Worm (Caenorhabditis elegans): Measurements from ENCODE around the gene Y62H9A.13.

DNA sequence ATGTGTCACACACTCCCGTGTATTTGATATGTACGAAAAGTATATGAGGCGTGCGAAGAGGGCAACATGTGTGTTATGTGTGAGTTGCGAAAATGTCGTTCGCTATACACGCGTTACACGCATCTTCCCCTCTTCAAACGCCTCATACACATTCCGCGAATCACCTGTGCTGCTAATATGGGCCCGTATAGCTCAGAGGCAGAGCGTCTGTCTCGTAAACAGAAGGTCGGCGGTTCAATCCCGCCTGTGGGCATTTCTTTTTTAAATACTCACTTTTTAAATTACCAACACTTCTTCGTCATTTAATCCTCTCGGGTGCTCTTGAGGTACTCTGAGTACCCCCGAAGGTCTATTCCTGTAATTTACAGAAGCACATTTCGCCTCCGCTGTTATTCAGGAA lies 16.7 kb downstream of the Y62H9A.13 start:
- no peak for TF ChIP-seq sdz-12 (GFP tag; optimal IDR thresholded peaks at IDR 0.05)
- TF ChIP-seq mes-2 (tag; optimal IDR thresholded peaks at IDR 0.05; ENCODE audit: poor library complexity, severe bottlenecking) = no peak
- TF ChIP-seq nhr-237 (tag; optimal IDR thresholded peaks at IDR 0.05) = no peak
- no peak for TF ChIP-seq unc-130 (GFP tag; optimal IDR thresholded peaks at IDR 0.05)
- no peak for TF ChIP-seq T20F7.1 (GFP tag; optimal IDR thresholded peaks at IDR 0.05)
- no peak for TF ChIP-seq R02D3.7 (tag; optimal IDR thresholded peaks at IDR 0.05)
- TF ChIP-seq fos-1 (tag; optimal IDR thresholded peaks at IDR 0.05) = no peak

Data from whole organism, L4 larva.